Fruit fly (Drosophila melanogaster) whole organism, embryonic: ENCODE measurements around the gene TM9SF3.

ENCODE experiments used
- BEAF-32 ChIP-seq: fragments of 200-800 bp; sonication (Bioruptor generic); optimal IDR thresholded peaks from 3 replicates; lab custom pipeline; 2017; ENCODE audit warnings: missing biosample characterization, missing genetic modification characterization, mild to moderate bottlenecking, moderate library complexity, missing genetic modification reagents
- CG10274 ChIP-seq: fragments of 200-800 bp; sonication (Bioruptor generic); optimal IDR thresholded peaks from 3 replicates; lab custom pipeline; 2017; ENCODE audit warnings: missing biosample characterization, mild to moderate bottlenecking, missing genetic modification characterization
- CG12155 ChIP-seq: fragments of 200-800 bp; sonication (Bioruptor generic); optimal IDR thresholded peaks from 3 replicates; lab custom pipeline; 2016; ENCODE audit warnings: missing biosample characterization, missing genetic modification characterization
- CG14667 ChIP-seq: fragments of 200-800 bp; sonication (Bioruptor generic); IDR thresholded peaks from 2 replicates; pipeline ENCODE4 v1.3.6; 2022; ENCODE audit warnings: missing biosample characterization, missing genetic modification characterization
- CG14965 ChIP-seq: fragments of 200-800 bp; sonication (Bioruptor generic); optimal IDR thresholded peaks from 2 replicates; lab custom pipeline; 2016; ENCODE audit warnings: missing biosample characterization, missing genetic modification characterization, borderline replicate concordance
- CG16815 ChIP-seq: fragments of 200-800 bp; sonication (Bioruptor generic); optimal IDR thresholded peaks from 3 replicates; lab custom pipeline; 2017; ENCODE audit warnings: missing biosample characterization, mild to moderate bottlenecking, missing genetic modification characterization
- CG16863 ChIP-seq: fragments of 200-800 bp; sonication (Bioruptor generic); optimal IDR thresholded peaks from 3 replicates; lab custom pipeline; 2016; ENCODE audit warnings: missing biosample characterization, missing genetic modification characterization
- CG17328 ChIP-seq: fragments of 200-800 bp; sonication (Bioruptor generic); IDR thresholded peaks from 2 replicates; pipeline ENCODE4 v1.3.6; 2022; ENCODE audit warnings: missing biosample characterization, missing genetic modification characterization
- CG17829 ChIP-seq: fragments of 200-800 bp; optimal IDR thresholded peaks from 2 replicates; lab custom pipeline; 2019; ENCODE audit warnings: missing biosample characterization, mild to moderate bottlenecking, missing genetic modification characterization, moderate library complexity
- CG18764 ChIP-seq: fragments of 200-800 bp; sonication (Bioruptor generic); optimal IDR thresholded peaks from 3 replicates; lab custom pipeline; 2016; ENCODE audit warnings: missing biosample characterization, missing genetic modification characterization
- CG2199 ChIP-seq: fragments of 200-800 bp; sonication (Bioruptor generic); IDR thresholded peaks from 3 replicates; pipeline ENCODE4 v1.3.6; 2022; ENCODE audit warnings: missing biosample characterization, missing genetic modification characterization
- CG31388 ChIP-seq: fragments of 200-800 bp; sonication (Bioruptor generic); optimal IDR thresholded peaks from 2 replicates; lab custom pipeline; 2016; ENCODE audit warnings: missing biosample characterization, missing genetic modification characterization
- CG32767 ChIP-seq: fragments of 200-800 bp; sonication (Bioruptor generic); IDR thresholded peaks from 2 replicates; pipeline ENCODE4 v1.3.6; 2022; ENCODE audit warnings: missing biosample characterization, missing genetic modification characterization
- CG3281 ChIP-seq: fragments of 200-800 bp; sonication (Bioruptor generic); optimal IDR thresholded peaks from 3 replicates; lab custom pipeline; 2017; ENCODE audit warnings: missing biosample characterization, mild to moderate bottlenecking, missing genetic modification characterization
- CG3407 ChIP-seq: fragments of 200-800 bp; sonication (Bioruptor generic); optimal IDR thresholded peaks from 2 replicates; lab custom pipeline; 2018; ENCODE audit warnings: missing biosample characterization, mild to moderate bottlenecking, missing genetic modification characterization
- CG4360 ChIP-seq: fragments of 200-800 bp; sonication (Bioruptor generic); IDR thresholded peaks from 2 replicates; pipeline ENCODE4 v1.3.6; 2022; ENCODE audit warnings: missing biosample characterization, missing genetic modification characterization
- CG4424 ChIP-seq: fragments of 200-800 bp; sonication (Bioruptor generic); optimal IDR thresholded peaks from 3 replicates; lab custom pipeline; 2016; ENCODE audit warnings: missing biosample characterization, missing genetic modification characterization
- CG4730 ChIP-seq: fragments of 200-800 bp; sonication (Bioruptor generic); IDR thresholded peaks from 2 replicates; pipeline ENCODE4 v1.3.6; 2022; ENCODE audit warnings: missing biosample characterization, missing genetic modification characterization
- CG7963 ChIP-seq: fragments of 200-800 bp; sonication (Bioruptor generic); IDR thresholded peaks from 3 replicates; pipeline ENCODE4 v1.3.6; 2022; ENCODE audit warnings: missing biosample characterization, missing genetic modification characterization; ENCODE audit not compliant: partially characterized antibody
- CG8281 ChIP-seq: fragments of 200-800 bp; sonication (Bioruptor generic); optimal IDR thresholded peaks from 2 replicates; lab custom pipeline; 2018; ENCODE audit warnings: missing biosample characterization, mild to moderate bottlenecking, missing genetic modification characterization, moderate library complexity
- CG8924 ChIP-seq: fragments of 200-800 bp; optimal IDR thresholded peaks from 3 replicates; lab custom pipeline; 2019; ENCODE audit warnings: missing biosample characterization, mild to moderate bottlenecking, missing genetic modification characterization, moderate library complexity
- CG9817 ChIP-seq: fragments of 200-800 bp; sonication (Bioruptor generic); optimal IDR thresholded peaks from 2 replicates; lab custom pipeline; 2018; ENCODE audit warnings: missing biosample characterization, mild to moderate bottlenecking, missing genetic modification characterization, moderate library complexity
- CG9876 ChIP-seq: fragments of 200-800 bp; sonication (Bioruptor generic); optimal IDR thresholded peaks from 2 replicates; lab custom pipeline; 2016; ENCODE audit warnings: missing biosample characterization, missing genetic modification characterization
- CkIIα-i1 ChIP-seq: fragments of 200-800 bp; sonication (Bioruptor generic); IDR thresholded peaks from 2 replicates; pipeline ENCODE4 v1.3.6; 2022; ENCODE audit warnings: missing biosample characterization, missing genetic modification characterization
- CrebB ChIP-seq: fragments of 200-800 bp; sonication (Bioruptor generic); optimal IDR thresholded peaks from 3 replicates; lab custom pipeline; 2018; ENCODE audit warnings: missing biosample characterization, mild to moderate bottlenecking, missing genetic modification characterization
- Dfd ChIP-seq, 2 experiments: fragments of >200 bp; optimal IDR thresholded peaks; 2 replicates each; lab custom pipeline; 2017; ENCODE audit warnings: missing biosample characterization in 2 of 2, missing genetic modification characterization in 2 of 2
- Dip3 ChIP-seq: fragments of 200-800 bp; sonication (Bioruptor generic); optimal IDR thresholded peaks from 3 replicates; lab custom pipeline; 2016; ENCODE audit warnings: missing biosample characterization, missing genetic modification characterization
- H2.0 ChIP-seq: fragments of 200-800 bp; sonication (Bioruptor generic); IDR thresholded peaks from 2 replicates; pipeline ENCODE4 v1.3.6; 2022; ENCODE audit warnings: missing biosample characterization, missing genetic modification characterization
- Jarid2 ChIP-seq: fragments of 200-800 bp; sonication (Bioruptor generic); optimal IDR thresholded peaks from 3 replicates; lab custom pipeline; 2017; ENCODE audit warnings: mild to moderate bottlenecking, missing biosample characterization, missing genetic modification reagents, missing genetic modification characterization
- Lpt ChIP-seq: fragments of >200 bp; optimal IDR thresholded peaks from 2 replicates; lab custom pipeline; 2018; ENCODE audit warnings: missing biosample characterization, missing genetic modification characterization
- MBD-R2 ChIP-seq: fragments of 200-800 bp; sonication (Bioruptor generic); IDR thresholded peaks from 2 replicates; pipeline ENCODE4 v1.3.6; 2022; ENCODE audit warnings: missing biosample characterization, missing genetic modification characterization
- Mad ChIP-seq: fragments of 200-800 bp; sonication (Bioruptor generic); optimal IDR thresholded peaks from 2 replicates; lab custom pipeline; 2016; ENCODE audit warnings: missing biosample characterization, missing genetic modification characterization
- Neu2 ChIP-seq: fragments of 200-800 bp; sonication (Bioruptor generic); optimal IDR thresholded peaks from 3 replicates; lab custom pipeline; 2016; ENCODE audit warnings: missing biosample characterization, missing genetic modification characterization, borderline replicate concordance
- NfI ChIP-seq: fragments of 200-800 bp; sonication (Bioruptor generic); optimal IDR thresholded peaks from 3 replicates; lab custom pipeline; 2018; ENCODE audit warnings: missing biosample characterization, mild to moderate bottlenecking, missing genetic modification characterization, moderate library complexity
- Oaz ChIP-seq: fragments of 200-800 bp; sonication (Bioruptor generic); IDR thresholded peaks from 2 replicates; pipeline ENCODE4 v1.3.6; 2022; ENCODE audit warnings: missing biosample characterization, missing genetic modification characterization
- Rfx ChIP-seq: fragments of 200-800 bp; sonication (Bioruptor generic); IDR thresholded peaks from 2 replicates; pipeline ENCODE4 v1.3.6; 2022; ENCODE audit warnings: missing biosample characterization, missing genetic modification characterization
- Stat92E ChIP-seq, 3 experiments: fragments of >200 bp in 2 of 3; fragments of 200-800 bp in 1 of 3; sonication (Bioruptor generic) in 1 of 3; optimal IDR thresholded peaks; 2 replicates each; lab custom pipeline; 2017 to 2019; ENCODE audit warnings: missing biosample characterization in 3 of 3, missing genetic modification characterization in 3 of 3, mild to moderate bottlenecking in 1 of 3, moderate library complexity in 1 of 3
- ab ChIP-seq: fragments of 200-800 bp; sonication (Bioruptor generic); optimal IDR thresholded peaks from 2 replicates; lab custom pipeline; 2016; ENCODE audit warnings: missing biosample characterization, missing genetic modification characterization
- bbx ChIP-seq: fragments of 200-800 bp; sonication (Bioruptor generic); IDR thresholded peaks from 2 replicates; pipeline ENCODE4 v1.3.6; 2022; ENCODE audit warnings: missing biosample characterization, missing genetic modification characterization; ENCODE audit not compliant: partially characterized antibody
- btn ChIP-seq: fragments of 200-800 bp; sonication (Bioruptor generic); optimal IDR thresholded peaks from 2 replicates; lab custom pipeline; 2016; ENCODE audit warnings: missing biosample characterization, missing genetic modification characterization
- en ChIP-seq: fragments of 200-800 bp; sonication (Bioruptor generic); optimal IDR thresholded peaks from 2 replicates; lab custom pipeline; 2016; ENCODE audit warnings: missing biosample characterization, missing genetic modification characterization
- eyg ChIP-seq: fragments of 200-800 bp; sonication (Bioruptor generic); optimal IDR thresholded peaks from 3 replicates; lab custom pipeline; 2016; ENCODE audit warnings: missing biosample characterization, missing genetic modification characterization
- gfzf ChIP-seq: fragments of 200-800 bp; sonication (Bioruptor generic); optimal IDR thresholded peaks from 2 replicates; lab custom pipeline; 2016; ENCODE audit warnings: missing biosample characterization, mild to moderate bottlenecking, missing genetic modification characterization, moderate library complexity
- gsb ChIP-seq: fragments of 200-800 bp; sonication (Bioruptor generic); IDR thresholded peaks from 2 replicates; pipeline ENCODE4 v1.3.6; 2022; ENCODE audit warnings: missing biosample characterization, missing genetic modification characterization
- insv ChIP-seq, 2 experiments: fragments of 200-800 bp; sonication (Bioruptor generic); optimal IDR thresholded peaks; 3 replicates each; lab custom pipeline; 2016 to 2018; ENCODE audit warnings: missing biosample characterization in 2 of 2, missing genetic modification characterization in 2 of 2
- jigr1 ChIP-seq: fragments of 200-800 bp; sonication (Bioruptor generic); IDR thresholded peaks from 3 replicates; pipeline ENCODE4 v1.3.6; 2022; ENCODE audit warnings: missing biosample characterization, missing genetic modification characterization
- ken ChIP-seq: fragments of 200-800 bp; sonication (Bioruptor generic); IDR thresholded peaks from 3 replicates; pipeline ENCODE4 v1.3.6; 2022; ENCODE audit warnings: missing biosample characterization, missing genetic modification characterization
- luna ChIP-seq: fragments of 200-800 bp; sonication (Bioruptor generic); optimal IDR thresholded peaks from 2 replicates; lab custom pipeline; 2016; ENCODE audit warnings: missing biosample characterization, missing genetic modification characterization
- trh ChIP-seq: fragments of 200-800 bp; sonication (Bioruptor generic); optimal IDR thresholded peaks from 2 replicates; lab custom pipeline; 2016; ENCODE audit warnings: missing biosample characterization, missing genetic modification characterization
- vvl ChIP-seq: fragments of 200-800 bp; sonication (Bioruptor generic); IDR thresholded peaks from 2 replicates; pipeline ENCODE4 v1.3.6; 2022; ENCODE audit warnings: missing biosample characterization, missing genetic modification characterization
- zen ChIP-seq: fragments of 200-800 bp; sonication (Bioruptor generic); optimal IDR thresholded peaks from 3 replicates; lab custom pipeline; 2018; ENCODE audit warnings: missing biosample characterization, mild to moderate bottlenecking, missing genetic modification characterization, moderate library complexity

The TM9SF3 gene

dm6 chr3L:5611732-5612250 lies 8.0 kb upstream of the TM9SF3 start (continued):
- TF ChIP-seq ab (GFP tag; lab: Kevin White, UChicago) = no peak
- no peak for TF ChIP-seq CkIIα-i1 (GFP tag; lab: Robert Waterston, UW)
- TF ChIP-seq CG3281 (GFP tag; lab: Kevin White, UChicago) = no peak
- peak; percentile 60 for TF ChIP-seq CG8281 (tag; lab: Kevin White, UChicago)
- TF ChIP-seq CG2199 (GFP tag; lab: Robert Waterston, UW) = no peak
- peak; percentile 91 for TF ChIP-seq CG17328 (GFP tag; lab: Robert Waterston, UW)
- peak; percentile 7 for TF ChIP-seq CG31388 (GFP tag; lab: Kevin White, UChicago)
- TF ChIP-seq insv (GFP tag; optimal IDR thresholded peaks at IDR 0.05; lab: Kevin White, UChicago) = no peak
- TF ChIP-seq gsb = no peak; the same call in 1 of the 2 replicates
- TF ChIP-seq CG32767 (GFP tag; lab: Robert Waterston, UW) = peak; percentile 66
- peak; percentile 87 for TF ChIP-seq CG4424 (GFP tag; lab: Kevin White, UChicago)
- TF ChIP-seq CG18764 (GFP tag; lab: Kevin White, UChicago) = peak; percentile 57
- TF ChIP-seq CG16863 (GFP tag; lab: Kevin White, UChicago) = peak; percentile 54
- peak; percentile 55 for TF ChIP-seq trh (GFP tag; lab: Kevin White, UChicago)
- peak; percentile 38 for TF ChIP-seq Mad (GFP tag; lab: Kevin White, UChicago)
- TF ChIP-seq Jarid2 = peak; percentile 54
- TF ChIP-seq Oaz (GFP tag; lab: Robert Waterston, UW) = no peak
- no peak for TF ChIP-seq bbx (GFP tag; lab: Robert Waterston, UW)
- peak; percentile 56 for TF ChIP-seq CG9817 (tag; lab: Kevin White, UChicago)
- TF ChIP-seq eyg (GFP tag; lab: Kevin White, UChicago) = no peak
- peak; percentile 45 for TF ChIP-seq CG14667 (GFP tag; lab: Robert Waterston, UW)
- TF ChIP-seq Rfx = 0 out of 2 replicates have a peak, but pooled peaks have one; percentile 16
- peak; percentile 55; the same call in 1 of the 3 replicates for TF ChIP-seq ken (GFP tag; lab: Robert Waterston, UW)
- no peak for TF ChIP-seq CG7963
- peak; percentile 91 for TF ChIP-seq CG17829
- TF ChIP-seq Stat92E (GFP tag; optimal IDR thresholded peaks at IDR 0.05; lab: Kevin White, UChicago) = peak in 1 of 3 experiments; percentile 83
- peak; percentile 81 for TF ChIP-seq CG3407
- TF ChIP-seq jigr1 = no peak
- no peak for TF ChIP-seq luna (GFP tag; lab: Kevin White, UChicago)
- peak; percentile 76 for TF ChIP-seq CrebB (tag; lab: Kevin White, UChicago)
- 0 out of 2 replicates have a peak, but pooled peaks have one; percentile 25 for TF ChIP-seq CG4360 (GFP tag; lab: Robert Waterston, UW)
- TF ChIP-seq Neu2 = no peak
- no peak for TF ChIP-seq Dfd (GFP tag; optimal IDR thresholded peaks at IDR 0.05; lab: Kevin White, UChicago)
- TF ChIP-seq CG10274 = peak; percentile 2
- peak; percentile 49 for TF ChIP-seq CG16815
- peak; percentile 43 for TF ChIP-seq CG12155
- no peak for TF ChIP-seq CG14965 (GFP tag; lab: Kevin White, UChicago)
- no peak for TF ChIP-seq Lpt (GFP tag; lab: Kevin White, UChicago)
- no peak for TF ChIP-seq MBD-R2
- TF ChIP-seq H2.0 (GFP tag; lab: Robert Waterston, UW) = peak; percentile 81
- TF ChIP-seq btn (GFP tag; lab: Kevin White, UChicago) = no peak
- peak; percentile 90 for TF ChIP-seq CG8924 (tag; lab: Kevin White, UChicago)
- peak; percentile 92 for TF ChIP-seq vvl (GFP tag; lab: Robert Waterston, UW)
- peak; percentile 23 for TF ChIP-seq Dip3 (GFP tag; lab: Kevin White, UChicago)
- TF ChIP-seq CG9876 = no peak
- no peak for TF ChIP-seq gfzf (GFP tag; lab: Kevin White, UChicago)
- peak; percentile 52 for TF ChIP-seq zen (tag; lab: Kevin White, UChicago)
- no peak for TF ChIP-seq BEAF-32
- TF ChIP-seq NfI (GFP tag; lab: Kevin White, UChicago) = peak; percentile 59
- TF ChIP-seq en = peak; percentile 33
- TF ChIP-seq CG4730 (GFP tag; lab: Robert Waterston, UW) = peak; percentile 54; the same call in 1 of the 2 replicates
